Worm (Caenorhabditis elegans) whole organism, late embryonic: Measurements from ENCODE around the gene sdhb-1.

Experiments used
- C08G9.2 ChIP-seq: sonication (generic microtip); optimal IDR thresholded peaks from 2 replicates; lab custom pipeline; 2016; ENCODE audit warnings: mild to moderate bottlenecking, missing genetic modification characterization, moderate library complexity, missing compliant biosample characterization
- K02D7.2 ChIP-seq: sonication (generic microtip); optimal IDR thresholded peaks from 2 replicates; lab custom pipeline; 2017; ENCODE audit warnings: mild to moderate bottlenecking, missing genetic modification characterization, missing compliant biosample characterization
- K09A11.1 ChIP-seq: sonication (generic microtip); optimal IDR thresholded peaks from 2 replicates; lab custom pipeline; 2017; ENCODE audit warnings: antibody characterized with exemption, mild to moderate bottlenecking, missing genetic modification characterization, missing compliant biosample characterization; ENCODE audit not compliant: insufficient read depth
- T23F11.4 ChIP-seq: fragments of 200-800 bp; sonication (Bioruptor generic); optimal IDR thresholded peaks from 2 replicates; lab custom pipeline; 2018; ENCODE audit warnings: mild to moderate bottlenecking, missing genetic modification characterization, missing compliant biosample characterization
- Y22D7AL.16 ChIP-seq: sonication (generic microtip); optimal IDR thresholded peaks from 2 replicates; lab custom pipeline; 2016; ENCODE audit warnings: missing genetic modification characterization, missing compliant biosample characterization
- ahr-1 ChIP-seq: sonication (generic microtip); optimal IDR thresholded peaks from 2 replicates; lab custom pipeline; 2016; ENCODE audit warnings: missing genetic modification characterization, missing compliant biosample characterization
- ama-1 ChIP-seq: fragments of 150-350 bp; optimal IDR thresholded peaks from 2 replicates; lab custom pipeline; 2014
- ceh-14 ChIP-seq: sonication (generic microtip); optimal IDR thresholded peaks from 2 replicates; lab custom pipeline; 2016; ENCODE audit warnings: missing genotype, missing genetic modification characterization, missing compliant biosample characterization
- ceh-18 ChIP-seq: sonication (generic microtip); optimal IDR thresholded peaks from 2 replicates; lab custom pipeline; 2016; ENCODE audit warnings: missing genetic modification characterization, missing compliant biosample characterization
- ceh-19 ChIP-seq: fragments of 200-800 bp; sonication (Bioruptor generic); optimal IDR thresholded peaks from 2 replicates; lab custom pipeline; 2018; ENCODE audit warnings: mild to moderate bottlenecking, missing genetic modification characterization, missing compliant biosample characterization
- ceh-2 ChIP-seq: sonication (generic microtip); optimal IDR thresholded peaks from 2 replicates; lab custom pipeline; 2016; ENCODE audit warnings: missing genotype, missing genetic modification characterization, missing compliant biosample characterization
- ceh-24 ChIP-seq: sonication (generic microtip); optimal IDR thresholded peaks from 2 replicates; lab custom pipeline; 2016; ENCODE audit warnings: mild to moderate bottlenecking, missing genetic modification characterization, missing compliant biosample characterization
- ceh-30 ChIP-seq: fragments of 150-350 bp; optimal IDR thresholded peaks from 2 replicates; lab custom pipeline; 2014; ENCODE audit warnings: missing biosample characterization, missing genetic modification characterization
- ceh-31 ChIP-seq: sonication (generic microtip); optimal IDR thresholded peaks from 2 replicates; lab custom pipeline; 2016; ENCODE audit warnings: missing genetic modification characterization, missing compliant biosample characterization
- ceh-34 ChIP-seq: sonication (generic microtip); optimal IDR thresholded peaks from 2 replicates; lab custom pipeline; 2016; ENCODE audit warnings: mild to moderate bottlenecking, missing genetic modification characterization, missing compliant biosample characterization
- ceh-45 ChIP-seq: fragments of 200-800 bp; sonication (Bioruptor generic); IDR thresholded peaks from 2 replicates; pipeline ENCODE4 v1.3.6; 2022; ENCODE audit warnings: missing genetic modification reagents, missing genetic modification characterization, missing compliant biosample characterization
- ceh-6 ChIP-seq: fragments of 200-800 bp; sonication (Bioruptor generic); optimal IDR thresholded peaks from 2 replicates; lab custom pipeline; 2018; ENCODE audit warnings: mild to moderate bottlenecking, missing genetic modification characterization, missing compliant biosample characterization
- che-1 ChIP-seq: sonication (generic microtip); optimal IDR thresholded peaks from 2 replicates; lab custom pipeline; 2016; ENCODE audit warnings: mild to moderate bottlenecking, missing genetic modification characterization, missing compliant biosample characterization
- dmd-4 ChIP-seq: sonication (generic microtip); optimal IDR thresholded peaks from 2 replicates; lab custom pipeline; 2016; ENCODE audit warnings: borderline replicate concordance, missing genetic modification characterization, missing compliant biosample characterization
- dve-1 ChIP-seq: sonication (generic microtip); optimal IDR thresholded peaks from 2 replicates; lab custom pipeline; 2017; ENCODE audit warnings: antibody characterized with exemption, mild to moderate bottlenecking, missing genetic modification characterization, missing compliant biosample characterization
- elt-4 ChIP-seq: sonication (generic microtip); optimal IDR thresholded peaks from 2 replicates; lab custom pipeline; 2016; ENCODE audit warnings: missing genetic modification characterization, missing compliant biosample characterization
- ets-4 ChIP-seq: sonication (generic microtip); optimal IDR thresholded peaks from 2 replicates; lab custom pipeline; 2016; ENCODE audit warnings: missing genetic modification characterization, missing compliant biosample characterization
- fkh-10 ChIP-seq: fragments of 150-350 bp; optimal IDR thresholded peaks from 2 replicates; lab custom pipeline; 2014; ENCODE audit warnings: missing biosample characterization, missing genetic modification reagents, missing genetic modification characterization
- fkh-6 ChIP-seq: sonication (generic microtip); optimal IDR thresholded peaks from 2 replicates; lab custom pipeline; 2016; ENCODE audit warnings: missing genetic modification characterization, missing compliant biosample characterization
- hlh-13 ChIP-seq: fragments of 200-800 bp; sonication (Bioruptor generic); optimal IDR thresholded peaks from 2 replicates; lab custom pipeline; 2018; ENCODE audit warnings: mild to moderate bottlenecking, missing genetic modification characterization, missing compliant biosample characterization
- hlh-6 ChIP-seq: sonication (generic microtip); optimal IDR thresholded peaks from 2 replicates; lab custom pipeline; 2016; ENCODE audit warnings: missing genotype, missing genetic modification characterization, missing compliant biosample characterization
- hlh-8 ChIP-seq: sonication (generic microtip); optimal IDR thresholded peaks from 2 replicates; lab custom pipeline; 2016; ENCODE audit warnings: missing genotype, missing genetic modification characterization, missing compliant biosample characterization
- lim-6 ChIP-seq: sonication (generic microtip); optimal IDR thresholded peaks from 2 replicates; lab custom pipeline; 2016; ENCODE audit warnings: missing genetic modification characterization, missing compliant biosample characterization
- lin-11 ChIP-seq: fragments of 200-800 bp; sonication (Bioruptor generic); optimal IDR thresholded peaks from 2 replicates; lab custom pipeline; 2018; ENCODE audit warnings: mild to moderate bottlenecking, missing genetic modification characterization, missing compliant biosample characterization
- mec-3 ChIP-seq: sonication (generic microtip); optimal IDR thresholded peaks from 2 replicates; lab custom pipeline; 2016; ENCODE audit warnings: borderline replicate concordance, missing genetic modification characterization, missing compliant biosample characterization
- pag-3 ChIP-seq: sonication (generic microtip); optimal IDR thresholded peaks from 2 replicates; lab custom pipeline; 2016; ENCODE audit warnings: missing compliant biosample characterization, missing genetic modification characterization, borderline replicate concordance
- pat-9 ChIP-seq: fragments of 200-800 bp; sonication (Bioruptor generic); optimal IDR thresholded peaks from 2 replicates; lab custom pipeline; 2018; ENCODE audit warnings: mild to moderate bottlenecking, missing genetic modification characterization, moderate library complexity, missing compliant biosample characterization
- pax-1 ChIP-seq: fragments of 150-350 bp; optimal IDR thresholded peaks from 2 replicates; lab custom pipeline; 2014; ENCODE audit warnings: missing biosample characterization, missing genetic modification characterization
- pqm-1 ChIP-seq: sonication (generic microtip); optimal IDR thresholded peaks from 2 replicates; lab custom pipeline; 2016; ENCODE audit warnings: missing genetic modification characterization, missing compliant biosample characterization
- pros-1 ChIP-seq: fragments of 150-350 bp; optimal IDR thresholded peaks from 2 replicates; lab custom pipeline; 2014; ENCODE audit warnings: missing biosample characterization, missing genetic modification reagents, missing genetic modification characterization
- ref-2 ChIP-seq: sonication (generic microtip); optimal IDR thresholded peaks from 2 replicates; lab custom pipeline; 2016; ENCODE audit warnings: missing genetic modification characterization, missing compliant biosample characterization
- sdc-2 ChIP-seq: sonication (generic microtip); optimal IDR thresholded peaks from 2 replicates; lab custom pipeline; 2016; ENCODE audit warnings: missing genotype, missing genetic modification characterization, missing compliant biosample characterization
- sox-2 ChIP-seq: fragments of 200-800 bp; sonication (Bioruptor generic); IDR thresholded peaks from 2 replicates; pipeline ENCODE4 v1.3.6; 2022; ENCODE audit warnings: missing genetic modification reagents, missing genetic modification characterization, missing compliant biosample characterization
- syd-9 ChIP-seq: sonication (generic microtip); optimal IDR thresholded peaks from 2 replicates; lab custom pipeline; 2016; ENCODE audit warnings: mild to moderate bottlenecking, missing genetic modification characterization, moderate library complexity, missing compliant biosample characterization
- tbx-2 ChIP-seq: sonication (generic microtip); optimal IDR thresholded peaks from 2 replicates; lab custom pipeline; 2016; ENCODE audit warnings: missing genetic modification characterization, missing compliant biosample characterization
- tbx-7 ChIP-seq: sonication (generic microtip); optimal IDR thresholded peaks from 2 replicates; lab custom pipeline; 2016; ENCODE audit warnings: missing genotype, missing genetic modification characterization, missing compliant biosample characterization
- ttx-3 ChIP-seq: sonication (generic microtip); optimal IDR thresholded peaks from 2 replicates; lab custom pipeline; 2016; ENCODE audit warnings: missing genetic modification reagents, missing genetic modification characterization, missing compliant biosample characterization
- unc-42 ChIP-seq: sonication (generic microtip); optimal IDR thresholded peaks from 2 replicates; lab custom pipeline; 2016; ENCODE audit warnings: missing genotype, missing genetic modification characterization, missing compliant biosample characterization
- unc-86 ChIP-seq: sonication (generic microtip); optimal IDR thresholded peaks from 2 replicates; lab custom pipeline; 2016; ENCODE audit warnings: missing genetic modification characterization, missing compliant biosample characterization

sdhb-1 gene

DNA sequence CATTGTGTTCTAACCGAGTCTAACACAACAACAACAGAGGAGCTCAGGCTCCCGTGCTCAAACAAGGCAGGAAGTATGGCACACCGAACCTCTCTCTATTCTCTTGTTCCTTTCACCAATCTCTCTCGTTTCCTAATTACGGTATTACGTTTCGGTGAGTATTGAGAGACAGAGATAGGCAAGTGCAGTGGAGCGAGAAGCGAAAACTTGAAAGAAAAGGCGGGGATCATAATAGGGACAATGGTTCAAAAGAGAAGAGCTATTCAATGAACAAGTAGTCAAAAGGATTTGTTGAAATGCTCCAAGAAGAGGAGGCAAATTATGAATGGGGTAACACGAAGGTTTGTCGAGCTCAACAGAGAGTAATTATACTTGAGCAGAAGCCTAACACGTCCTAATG, 39.2 kb downstream of the sdhb-1 start:
- TF ChIP-seq ceh-2 (tag; lab: Kevin White, UChicago) (peak; percentile 34), hlh-13 (GFP tag; lab: Kevin White, UChicago) (no peak), ceh-14 (tag; lab: Kevin White, UChicago) (no peak), pax-1 (tag; lab: Kevin White, UChicago) (peak; percentile 93), ceh-34 (peak; percentile 67), ceh-18 (tag; lab: Kevin White, UChicago) (no peak), ceh-19 (GFP tag; lab: Kevin White, UChicago) (peak; percentile 26), ref-2 (peak; percentile 48), hlh-8 (tag; lab: Kevin White, UChicago) (no peak), syd-9 (tag; lab: Kevin White, UChicago) (no peak), tbx-7 (tag; lab: Kevin White, UChicago) (no peak), ceh-31 (peak; percentile 83), sox-2 (GFP tag; lab: Robert Waterston, UW) (peak; percentile 73)

DNA sequence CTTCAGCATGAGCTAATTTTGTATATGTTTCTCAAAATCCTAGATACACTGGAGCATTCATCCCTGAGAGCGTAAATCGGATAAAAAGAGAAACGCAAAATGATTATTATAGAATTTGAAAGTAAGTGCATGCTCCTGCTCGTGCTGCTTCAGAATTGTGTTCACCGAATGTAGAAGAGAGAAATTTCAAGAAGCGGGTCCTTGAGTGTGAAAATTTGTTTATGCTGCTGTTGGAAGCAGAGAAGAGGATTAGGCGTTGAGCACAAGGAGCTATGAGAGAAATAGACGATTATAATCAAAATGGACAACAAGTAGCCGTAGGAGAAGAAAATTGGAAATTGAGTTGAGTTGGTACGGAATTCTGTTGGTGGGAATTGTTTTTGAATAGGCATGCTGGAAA, 40.8 kb downstream of the sdhb-1 start:
- peak; percentile 88 for TF ChIP-seq unc-42
- TF ChIP-seq hlh-6 (tag; lab: Kevin White, UChicago): no peak

DNA sequence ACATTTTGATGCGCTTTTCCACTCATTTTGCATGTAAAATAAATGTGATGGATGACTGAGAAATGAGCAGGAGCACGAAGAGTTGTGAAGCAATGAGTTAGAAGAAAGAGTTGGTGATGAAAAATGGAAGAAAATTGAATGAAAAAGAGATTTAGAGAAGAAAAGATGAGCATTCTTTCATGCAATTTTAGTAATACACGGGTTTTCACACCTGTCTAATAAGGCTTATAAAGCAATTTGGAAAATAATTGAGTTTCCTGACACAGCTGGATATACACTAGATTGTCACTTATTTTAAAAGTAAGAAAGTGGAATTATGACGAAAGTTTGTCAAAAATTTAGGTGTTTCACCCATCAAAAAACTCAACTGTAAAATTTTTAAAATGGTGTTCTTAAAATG, 41.7 kb downstream of the sdhb-1 start:
- peak; percentile 48 for TF ChIP-seq unc-42
- TF ChIP-seq ref-2: no peak

DNA sequence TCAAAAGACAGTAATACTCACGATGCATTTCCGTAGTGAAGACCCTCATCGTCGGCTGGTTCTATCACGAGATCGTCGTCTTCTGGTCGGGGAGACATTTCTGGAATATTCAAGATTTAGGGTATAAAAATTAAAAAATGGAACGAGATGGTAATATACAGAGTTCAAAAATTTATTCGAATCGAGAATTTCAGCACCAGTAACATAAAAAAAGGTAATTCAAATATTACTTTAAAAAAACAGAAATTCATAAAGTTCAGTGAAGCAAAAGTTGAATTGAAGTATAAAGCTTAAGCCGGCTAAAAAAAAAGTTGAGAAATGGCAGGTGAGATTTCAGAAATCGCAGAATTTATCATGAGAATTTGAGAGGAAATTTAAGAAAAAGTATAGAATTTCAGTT, 42.3 kb downstream of the sdhb-1 start, which contains the start of gene cam-1:
TSS of gene cam-1 (minus strand) at position 101 of the 400 bp plus-strand sequence.
- TF ChIP-seq che-1: no peak
- TF ChIP-seq ahr-1 (tag; lab: Kevin White, UChicago): no peak
- TF ChIP-seq pag-3 (tag; lab: Kevin White, UChicago): no peak
- no peak for TF ChIP-seq fkh-10 (GFP tag; lab: Kevin White, UChicago)

DNA sequence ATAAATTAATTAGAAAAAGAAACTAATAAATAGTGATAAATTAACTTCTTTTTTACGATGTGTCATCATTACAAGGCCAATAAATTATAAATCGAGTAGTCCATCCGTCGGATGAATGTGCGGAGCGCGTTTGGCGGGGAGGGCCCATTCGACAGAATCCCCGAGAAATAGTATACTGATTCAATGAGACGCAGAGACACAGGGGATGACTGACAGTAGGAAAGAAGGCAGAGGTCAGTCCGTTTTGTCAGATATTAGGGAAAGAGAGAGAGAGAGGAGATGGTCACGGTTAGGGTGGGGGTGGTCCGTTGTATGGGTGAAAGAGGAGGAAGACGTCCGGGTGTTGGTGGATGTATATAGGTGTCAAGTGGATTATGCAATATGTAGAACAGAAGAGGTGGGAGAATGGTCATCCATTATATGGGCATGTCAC, 43.9 kb downstream of the sdhb-1 start:
- no peak for TF ChIP-seq ceh-18 (tag; lab: Kevin White, UChicago)
- no peak for TF ChIP-seq mec-3
- no peak for TF ChIP-seq lin-11
- TF ChIP-seq lim-6: no peak
- no peak for TF ChIP-seq ttx-3
- no peak for TF ChIP-seq dmd-4 (tag; lab: Kevin White, UChicago)
- no peak for TF ChIP-seq ceh-30 (tag; lab: Kevin White, UChicago)
- no peak for TF ChIP-seq T23F11.4 (GFP tag; lab: Kevin White, UChicago)
- no peak for TF ChIP-seq pat-9
- no peak for TF ChIP-seq pros-1 (tag; lab: Kevin White, UChicago)
- peak; percentile 33 for TF ChIP-seq ceh-34
- TF ChIP-seq unc-42: peak; percentile 69
- TF ChIP-seq ceh-45 (GFP tag; lab: Robert Waterston, UW): no peak
- TF ChIP-seq ama-1 (lab: Kevin White, UChicago): no peak
- TF ChIP-seq hlh-13 (GFP tag; lab: Kevin White, UChicago): no peak
- no peak for TF ChIP-seq Y22D7AL.16
- TF ChIP-seq sdc-2 (tag; lab: Kevin White, UChicago): peak; percentile 39
- TF ChIP-seq fkh-10 (GFP tag; lab: Kevin White, UChicago): no peak
- TF ChIP-seq pqm-1 (tag; lab: Kevin White, UChicago): no peak
- no peak for TF ChIP-seq ahr-1 (tag; lab: Kevin White, UChicago)
- TF ChIP-seq K02D7.2 (tag; lab: Kevin White, UChicago): no peak
- no peak for TF ChIP-seq ets-4 (tag; lab: Kevin White, UChicago)
- no peak for TF ChIP-seq elt-4
- TF ChIP-seq unc-86: no peak
- peak; percentile 6 for TF ChIP-seq ceh-2 (tag; lab: Kevin White, UChicago)
- TF ChIP-seq ceh-24: no peak
- no peak for TF ChIP-seq K09A11.1
- TF ChIP-seq tbx-7 (tag; lab: Kevin White, UChicago): peak; percentile 14
- TF ChIP-seq ceh-19 (GFP tag; lab: Kevin White, UChicago): no peak
- TF ChIP-seq C08G9.2: no peak
- TF ChIP-seq che-1: no peak
- peak; percentile 90 for TF ChIP-seq tbx-2
- TF ChIP-seq ceh-6 (GFP tag; lab: Kevin White, UChicago): no peak
- TF ChIP-seq syd-9 (tag; lab: Kevin White, UChicago): peak; percentile 53
- TF ChIP-seq dve-1 (tag; lab: Kevin White, UChicago): no peak
- TF ChIP-seq fkh-6: peak; percentile 6
